Fruit fly (Drosophila melanogaster): ENCODE results near the gene BRWD3.

The BRWD3 gene

DNA sequence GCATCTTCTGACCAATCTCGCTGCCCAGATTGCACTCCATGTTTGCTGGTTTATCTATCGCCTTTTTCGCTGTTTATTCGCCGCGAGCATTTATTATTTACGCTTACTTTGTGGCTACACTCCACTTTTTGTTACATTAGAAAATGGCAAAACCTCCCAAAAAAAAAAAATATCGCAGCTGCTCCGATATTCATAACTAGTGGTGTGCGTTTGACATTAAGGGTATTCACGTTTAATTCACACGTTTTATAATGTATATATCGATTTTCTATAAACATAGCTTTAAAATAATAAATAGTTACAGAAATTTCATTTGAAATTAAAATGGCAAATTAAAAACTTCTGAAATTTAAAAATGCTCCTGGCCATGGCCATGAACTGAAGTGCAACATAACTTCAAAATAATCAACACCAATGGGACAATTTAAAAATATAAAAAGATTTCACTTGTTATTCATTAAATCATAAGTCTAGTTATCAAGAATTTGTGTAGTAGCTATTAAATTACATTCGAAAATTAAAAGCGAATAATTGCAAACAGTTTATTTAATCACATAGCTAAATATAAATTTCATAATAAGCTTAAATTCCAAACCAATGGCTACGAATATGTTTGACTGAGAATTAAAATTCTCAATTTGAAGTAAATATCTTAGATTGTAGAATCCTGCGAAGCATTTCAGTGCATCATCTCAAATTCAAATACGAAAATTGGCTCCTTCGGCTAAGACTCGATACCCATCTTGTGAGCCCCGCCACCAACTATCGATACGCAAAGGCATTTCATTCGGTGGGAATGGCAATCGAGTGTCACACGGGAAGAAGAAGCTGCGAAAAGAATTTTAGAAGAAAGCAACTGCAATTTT is at the start of gene BRWD3, which contains the start of gene Nab2:
Gene BRWD3, plus strand, starts transcription at position 784 of the 866 bp plus-strand sequence.
Gene Nab2, minus strand, starts transcription at position 203 of the 866 bp plus-strand sequence.
- TF ChIP-seq psq (optimal IDR thresholded peaks at IDR 0.05) (no peak), usp (GFP tag; optimal IDR thresholded peaks at IDR 0.05) (no peak), Dll (optimal IDR thresholded peaks at IDR 0.05) (no peak), pan (optimal IDR thresholded peaks at IDR 0.05) (no peak), CG8478 (optimal IDR thresholded peaks at IDR 0.05) (no peak), EcR (GFP tag; optimal IDR thresholded peaks at IDR 0.05) (no peak)

DNA sequence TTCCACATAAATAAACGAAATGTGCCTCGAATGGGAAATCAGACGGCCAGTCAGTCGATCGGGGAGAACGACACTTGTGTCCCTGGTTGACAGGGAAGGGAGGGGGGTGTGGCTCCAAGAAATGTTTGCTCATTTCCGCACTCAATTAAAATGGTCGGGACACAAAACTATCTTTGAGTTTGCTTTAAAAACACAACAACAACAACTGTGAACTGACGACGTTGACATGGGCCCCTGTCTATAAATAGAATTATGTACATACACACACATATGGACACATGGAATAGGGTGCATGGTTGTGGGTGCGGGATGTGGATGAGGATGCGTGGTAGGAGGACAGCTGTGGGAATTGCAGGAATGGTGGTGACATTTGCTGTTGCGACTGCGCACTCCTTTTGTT is 48.8 kb upstream of the BRWD3 start:
- TF ChIP-seq EcR (GFP tag; optimal IDR thresholded peaks at IDR 0.05) (peak in 1 of 2 experiments; percentile 18), psq (optimal IDR thresholded peaks at IDR 0.05) (no peak), usp (GFP tag; optimal IDR thresholded peaks at IDR 0.05) (no peak)

- no peak for TF ChIP-seq EcR (GFP tag; optimal IDR thresholded peaks at IDR 0.05)
- TF ChIP-seq usp (GFP tag; optimal IDR thresholded peaks at IDR 0.05): no peak
- TF ChIP-seq CG8478 (optimal IDR thresholded peaks at IDR 0.05): no peak
- TF ChIP-seq psq (optimal IDR thresholded peaks at IDR 0.05): no peak
- no peak for TF ChIP-seq Dll (optimal IDR thresholded peaks at IDR 0.05)
- no peak for TF ChIP-seq pan (optimal IDR thresholded peaks at IDR 0.05)
Measured at dm6 chr3R:24270578-24270977, 48.2 kb upstream of the BRWD3 start.

DNA sequence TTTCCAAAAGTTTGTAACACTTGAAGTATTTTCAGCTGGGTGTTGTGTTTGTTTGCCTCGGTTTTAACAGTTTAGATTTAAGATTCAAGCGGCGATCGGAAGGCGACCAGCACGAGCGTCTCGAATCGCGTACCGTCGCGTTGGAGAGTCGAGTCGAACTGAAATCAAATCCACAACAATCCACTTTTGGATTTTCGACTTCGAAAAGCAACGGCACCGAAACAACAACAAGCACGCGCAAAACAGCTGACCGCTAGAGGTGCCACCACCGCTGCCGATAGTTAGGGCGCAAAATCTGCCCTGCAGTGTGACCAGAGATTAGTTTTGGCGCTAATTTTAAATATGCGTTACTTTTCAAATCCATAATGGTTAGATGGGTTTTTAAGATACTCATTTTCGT is 47.7 kb upstream of the BRWD3 start, which contains the start of gene jar:
Gene jar, minus strand, starts transcription at position 163 of the 400 bp plus-strand sequence.
- TF ChIP-seq Dll (optimal IDR thresholded peaks at IDR 0.05): no peak
- TF ChIP-seq EcR (GFP tag; optimal IDR thresholded peaks at IDR 0.05): no peak
- TF ChIP-seq CG8478 (optimal IDR thresholded peaks at IDR 0.05): no peak
- no peak for TF ChIP-seq pan (optimal IDR thresholded peaks at IDR 0.05)
- TF ChIP-seq usp (GFP tag; optimal IDR thresholded peaks at IDR 0.05): no peak
- TF ChIP-seq psq (optimal IDR thresholded peaks at IDR 0.05): no peak

DNA sequence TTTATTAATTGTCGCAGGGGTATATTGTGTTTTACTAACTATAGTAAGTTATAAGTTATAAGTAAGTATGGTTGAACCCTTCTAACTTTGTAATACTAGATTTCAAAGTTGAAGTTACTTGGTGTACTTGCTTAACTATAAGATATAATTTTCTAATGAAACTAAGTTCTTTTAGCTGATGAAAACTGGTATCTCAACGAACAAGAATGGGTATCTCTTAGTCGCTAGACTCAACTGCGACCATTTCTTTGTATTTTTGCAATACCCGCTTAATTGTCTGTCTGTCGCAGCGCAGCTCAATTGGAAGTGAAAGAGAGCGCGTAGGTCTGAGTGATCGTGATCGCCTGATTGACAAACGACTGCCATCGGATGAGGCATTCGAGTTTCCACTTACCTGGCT is 46.6 kb upstream of the BRWD3 start:
- TF ChIP-seq usp (GFP tag; optimal IDR thresholded peaks at IDR 0.05) (no peak), CG8478 (optimal IDR thresholded peaks at IDR 0.05) (no peak), EcR (GFP tag; optimal IDR thresholded peaks at IDR 0.05) (no peak), psq (optimal IDR thresholded peaks at IDR 0.05) (no peak), Dll (optimal IDR thresholded peaks at IDR 0.05) (no peak), pan (optimal IDR thresholded peaks at IDR 0.05) (no peak)

dm6 chr3R:24272775-24273290 is 46.0 kb upstream of the BRWD3 start, which contains the start of gene Orct2:
TSS of gene Orct2 (plus strand) at chr3R:24273029.
- TF ChIP-seq pan (optimal IDR thresholded peaks at IDR 0.05) (no peak), CG8478 (optimal IDR thresholded peaks at IDR 0.05) (no peak), psq (optimal IDR thresholded peaks at IDR 0.05) (no peak), Dll (optimal IDR thresholded peaks at IDR 0.05) (peak; percentile 34)

- TF ChIP-seq usp (GFP tag; optimal IDR thresholded peaks at IDR 0.05) (no peak), CG8478 (optimal IDR thresholded peaks at IDR 0.05) (no peak), Dll (optimal IDR thresholded peaks at IDR 0.05) (no peak)
Measured at dm6 chr3R:24274212-24274611, 44.6 kb upstream of the BRWD3 start.

dm6 chr3R:24275463-24275862 is 43.3 kb upstream of the BRWD3 start:
- TF ChIP-seq CG8478 (optimal IDR thresholded peaks at IDR 0.05) (no peak), usp (GFP tag; optimal IDR thresholded peaks at IDR 0.05) (no peak), pan (optimal IDR thresholded peaks at IDR 0.05) (no peak), psq (optimal IDR thresholded peaks at IDR 0.05) (no peak), EcR (GFP tag; optimal IDR thresholded peaks at IDR 0.05) (no peak), Dll (optimal IDR thresholded peaks at IDR 0.05) (no peak)

DNA sequence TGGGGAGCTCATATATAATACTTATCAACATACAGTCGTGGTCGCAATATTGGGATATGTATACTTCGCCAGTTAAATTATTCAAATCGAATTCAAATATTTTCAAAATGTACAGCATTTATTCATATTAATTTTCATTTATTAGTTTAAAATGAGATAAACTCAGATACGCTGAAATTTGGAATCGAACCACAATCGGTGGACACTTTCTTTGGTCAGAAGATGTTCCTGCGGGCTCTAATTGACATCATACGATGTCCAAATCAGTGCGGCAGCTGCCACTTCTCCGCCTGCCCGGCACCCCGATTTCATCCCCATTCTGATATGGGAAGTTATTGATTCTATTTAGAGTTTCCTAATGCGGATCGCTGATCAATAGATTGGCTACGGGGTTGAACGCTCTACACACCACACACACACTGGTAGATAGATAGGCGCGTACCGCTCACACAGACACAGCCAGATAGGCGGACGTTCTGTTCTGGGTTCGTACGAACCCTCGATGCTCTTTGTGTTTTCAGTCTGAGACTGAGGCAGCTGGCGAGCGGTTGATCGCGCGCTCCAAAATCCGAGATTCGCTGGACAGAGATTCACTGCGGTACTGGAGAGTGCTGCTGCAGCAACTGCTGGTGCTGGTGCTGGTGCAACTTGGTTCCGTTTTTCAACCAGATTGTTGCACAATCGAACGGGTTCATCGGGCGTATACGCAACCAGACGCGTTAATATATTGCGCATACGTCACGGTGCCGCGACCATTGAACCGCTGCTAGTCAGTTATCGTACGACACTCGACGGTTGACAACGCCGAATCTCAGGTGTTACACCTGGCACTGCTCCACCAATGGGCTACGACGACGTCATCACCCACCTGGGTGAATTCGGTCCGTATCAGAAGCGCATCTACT is 42.4 kb upstream of the BRWD3 start, which contains the start of gene Orct:
Gene Orct, plus strand, starts transcription at position 157 of the 905 bp plus-strand sequence.
- TF ChIP-seq EcR (GFP tag; optimal IDR thresholded peaks at IDR 0.05) (peak in 1 of 2 experiments; percentile 19), CG8478 (optimal IDR thresholded peaks at IDR 0.05) (no peak)

- TF ChIP-seq usp (GFP tag; optimal IDR thresholded peaks at IDR 0.05) (no peak), EcR (GFP tag; optimal IDR thresholded peaks at IDR 0.05) (no peak), CG8478 (optimal IDR thresholded peaks at IDR 0.05) (no peak), pan (optimal IDR thresholded peaks at IDR 0.05) (no peak), psq (optimal IDR thresholded peaks at IDR 0.05) (no peak), Dll (optimal IDR thresholded peaks at IDR 0.05) (no peak)
Measured at dm6 chr3R:24278738-24279137, 40.1 kb upstream of the BRWD3 start.

- TF ChIP-seq usp (GFP tag; optimal IDR thresholded peaks at IDR 0.05): no peak
- TF ChIP-seq CG8478 (optimal IDR thresholded peaks at IDR 0.05): no peak
- no peak for TF ChIP-seq pan (optimal IDR thresholded peaks at IDR 0.05)
- TF ChIP-seq EcR (GFP tag; optimal IDR thresholded peaks at IDR 0.05): no peak
- no peak for TF ChIP-seq Dll (optimal IDR thresholded peaks at IDR 0.05)
- TF ChIP-seq psq (optimal IDR thresholded peaks at IDR 0.05): no peak
Measured at dm6 chr3R:24279291-24279690, 39.5 kb upstream of the BRWD3 start, which contains the start of gene shps. TSS of gene shps (plus strand) at chr3R:24279572.

Data from whole organism.